Worm (Caenorhabditis elegans): ENCODE measurements around the gene F55H2.5.

ce11 chrIII:9544125-9544524 is 32.9 kb downstream of the F55H2.5 start, which contains the start of gene ZK1098.9:
- TF ChIP-seq ceh-9 (tag; optimal IDR thresholded peaks at IDR 0.05), result no peak
- no peak for TF ChIP-seq nhr-67 (tag; optimal IDR thresholded peaks at IDR 0.05)
- TF ChIP-seq ceh-16 (tag; optimal IDR thresholded peaks at IDR 0.05), result no peak
- TF ChIP-seq ceh-28 (tag; optimal IDR thresholded peaks at IDR 0.05), result no peak
- TF ChIP-seq snpc-4 (tag; optimal IDR thresholded peaks at IDR 0.05), result no peak
- TF ChIP-seq jun-1 (tag; optimal IDR thresholded peaks at IDR 0.05), result no peak
- TF ChIP-seq pha-4 (tag; optimal IDR thresholded peaks at IDR 0.05), result no peak
- no peak for TF ChIP-seq nhr-237 (tag; optimal IDR thresholded peaks at IDR 0.05)
- no peak for TF ChIP-seq sea-2 (GFP tag; optimal IDR thresholded peaks at IDR 0.05)
- TF ChIP-seq nhr-11 (tag; optimal IDR thresholded peaks at IDR 0.05), result no peak
- no peak for TF ChIP-seq aly-2 (tag; optimal IDR thresholded peaks at IDR 0.05)
- no peak for TF ChIP-seq nfya-1 (tag; optimal IDR thresholded peaks at IDR 0.05; ENCODE audit: insufficient read depth)
- TF ChIP-seq tbx-2 (tag; optimal IDR thresholded peaks at IDR 0.05), result no peak
- no peak for TF ChIP-seq nhr-76 (tag; optimal IDR thresholded peaks at IDR 0.05)
